Fruit fly (Drosophila melanogaster): Measurements from ENCODE around the gene CG18622.

DNA sequence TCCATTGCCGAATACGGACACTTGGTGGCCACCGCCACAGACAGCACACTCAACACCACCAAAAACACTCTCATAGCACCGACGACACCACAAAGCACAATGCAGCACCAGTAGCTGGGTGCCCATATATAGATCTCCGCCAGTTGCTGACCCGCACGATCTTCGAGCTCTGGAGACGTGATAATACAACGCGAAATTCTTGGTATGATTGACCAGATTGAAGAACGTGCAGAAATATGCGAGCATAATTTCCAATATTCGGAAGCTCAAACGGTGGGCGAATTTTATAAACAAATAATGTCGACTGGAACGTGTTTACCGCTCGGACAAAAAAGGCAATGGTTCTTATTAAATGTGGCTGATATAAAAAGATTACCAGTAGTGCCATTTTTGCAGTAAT is 48.4 kb upstream of the CG18622 start, which contains the start of gene CG4009:
- TF ChIP-seq rn (GFP tag; IDR thresholded peaks at IDR 0.05) (no peak), Ets98B (GFP tag; IDR thresholded peaks at IDR 0.05) (no peak), EcR (GFP tag; optimal IDR thresholded peaks at IDR 0.05) (no peak), CG8301 (tag; optimal IDR thresholded peaks at IDR 0.05) (no peak), CG12605 (GFP tag; IDR thresholded peaks at IDR 0.05) (no peak), fd96Ca (GFP tag; IDR thresholded peaks at IDR 0.05) (no peak), Pif1A (GFP tag; optimal IDR thresholded peaks at IDR 0.05) (no peak), CG15710 (tag; optimal IDR thresholded peaks at IDR 0.05) (no peak), CG4496 (GFP tag; IDR thresholded peaks at IDR 0.05) (no peak), CG17806 (tag; optimal IDR thresholded peaks at IDR 0.05) (no peak), Snoo (tag; optimal IDR thresholded peaks at IDR 0.05) (no peak), gl (tag; optimal IDR thresholded peaks at IDR 0.05) (no peak)

Measured in whole organism, pupa.